Worm (Caenorhabditis elegans): Measurements from ENCODE around the gene F49C12.12.

The F49C12.12 gene

ce11 chrIV:9322489-9322888, 1.6 kb upstream of the F49C12.12 start:
- peak; percentile 20 for TF ChIP-seq lin-54 (GFP tag; optimal IDR thresholded peaks at IDR 0.05)
- TF ChIP-seq madf-10 (tag; optimal IDR thresholded peaks at IDR 0.05): no peak
- peak; percentile 20 for TF ChIP-seq B0035.1 (tag; optimal IDR thresholded peaks at IDR 0.05)
- no peak for TF ChIP-seq snpc-4 (GFP tag; optimal IDR thresholded peaks at IDR 0.05)
- TF ChIP-seq snpc-4 (tag; optimal IDR thresholded peaks at IDR 0.05): peak in 1 of 4 experiments; percentile 2
- no peak for TF ChIP-seq bed-1 (GFP tag; IDR thresholded peaks at IDR 0.05)
- peak; percentile 29; the same call in 1 of the 2 replicates for TF ChIP-seq hmg-1.2 (GFP tag; IDR thresholded peaks at IDR 0.05)
- peak in 1 of 3 experiments; percentile 36 for TF ChIP-seq lin-35 (GFP tag; optimal IDR thresholded peaks at IDR 0.05)
- no peak for TF ChIP-seq mcd-1 (GFP tag; IDR thresholded peaks at IDR 0.05)
- TF ChIP-seq Y53G8AR.9 (GFP tag; conservative IDR thresholded peaks at IDR 0.05): 0 out of 2 replicates have a peak, but pooled peaks have one; percentile 6
- no peak for TF ChIP-seq rec-8 (tag; optimal IDR thresholded peaks at IDR 0.05)
- TF ChIP-seq egl-44 (GFP tag; IDR thresholded peaks at IDR 0.05): no peak
- no peak for TF ChIP-seq hlh-12 (tag; optimal IDR thresholded peaks at IDR 0.05)
- TF ChIP-seq chd-7 (tag; optimal IDR thresholded peaks at IDR 0.05): peak; percentile 13
- TF ChIP-seq nfyb-1 (GFP tag; IDR thresholded peaks at IDR 0.05): 0 out of 2 replicates have a peak, but pooled peaks have one; percentile 41
- no peak for TF ChIP-seq bed-2 (GFP tag; IDR thresholded peaks at IDR 0.05)
- no peak for TF ChIP-seq ets-4 (GFP tag; optimal IDR thresholded peaks at IDR 0.05)
- TF ChIP-seq attf-6 (GFP tag; IDR thresholded peaks at IDR 0.05): no peak
- 0 out of 2 replicates have a peak, but pooled peaks have one; percentile 57 for TF ChIP-seq lag-1 (GFP tag; IDR thresholded peaks at IDR 0.05)
- TF ChIP-seq repo-1 (tag; optimal IDR thresholded peaks at IDR 0.05): peak; percentile 32
- TF ChIP-seq sdz-38 (tag; optimal IDR thresholded peaks at IDR 0.05): no peak
- no peak for TF ChIP-seq ceh-100 (GFP tag; IDR thresholded peaks at IDR 0.05)
- TF ChIP-seq ekl-4 (GFP tag; IDR thresholded peaks at IDR 0.05): peak; percentile 72
- peak; percentile 38 for TF ChIP-seq lsl-1 (GFP tag; optimal IDR thresholded peaks at IDR 0.05)
- TF ChIP-seq hsf-1 (GFP tag; IDR thresholded peaks at IDR 0.05): no peak
- no peak for TF ChIP-seq snpc-1.1 (tag; optimal IDR thresholded peaks at IDR 0.05; ENCODE audit: insufficient read depth)
- peak; percentile 68 for TF ChIP-seq B0336.3 (GFP tag; IDR thresholded peaks at IDR 0.05)
- 0 out of 2 replicates have a peak, but pooled peaks have one; percentile 9 for TF ChIP-seq madf-3 (GFP tag; IDR thresholded peaks at IDR 0.05)
- no peak for TF ChIP-seq rpc-1 (optimal IDR thresholded peaks at IDR 0.05)
- no peak for TF ChIP-seq rpc-1 (tag; optimal IDR thresholded peaks at IDR 0.05)
- peak; percentile 37; the same call in 1 of the 2 replicates for TF ChIP-seq dox-1 (GFP tag; IDR thresholded peaks at IDR 0.05)
- peak; percentile 66 for TF ChIP-seq ama-1 (optimal IDR thresholded peaks at IDR 0.05)
- TF ChIP-seq ama-1 (GFP tag; optimal IDR thresholded peaks at IDR 0.05): no peak
- TF ChIP-seq nhr-179 (tag; optimal IDR thresholded peaks at IDR 0.05): no peak
- peak; percentile 18 for TF ChIP-seq efl-1 (GFP tag; optimal IDR thresholded peaks at IDR 0.05)
- TF ChIP-seq C17E4.6 (GFP tag; IDR thresholded peaks at IDR 0.05): peak; percentile 32; the same call in 1 of the 2 replicates
- peak; percentile 31 for TF ChIP-seq lin-40 (tag; optimal IDR thresholded peaks at IDR 0.05)
- no peak for TF ChIP-seq F10E7.11 (tag; optimal IDR thresholded peaks at IDR 0.05)
- no peak for TF ChIP-seq ccch-3 (GFP tag; optimal IDR thresholded peaks at IDR 0.05)
- no peak for TF ChIP-seq ztf-25 (GFP tag; IDR thresholded peaks at IDR 0.05)
- peak in 1 of 2 experiments; percentile 21 for TF ChIP-seq let-607 (tag; optimal IDR thresholded peaks at IDR 0.05)
- no peak for TF ChIP-seq mel-28 (tag; optimal IDR thresholded peaks at IDR 0.05; ENCODE audit: borderline replicate concordance)
- TF ChIP-seq ceh-91 (GFP tag; IDR thresholded peaks at IDR 0.05): no peak
- no peak for TF ChIP-seq Y79H2A.3 (GFP tag; conservative IDR thresholded peaks at IDR 0.05)
- TF ChIP-seq ceh-79 (tag; optimal IDR thresholded peaks at IDR 0.05): peak; percentile 69
- TF ChIP-seq ztf-26 (tag; optimal IDR thresholded peaks at IDR 0.05): no peak
